6 fruit fly cellular contexts compared by ENCODE assay signal in genomic region chrX:8141353-8142066, dm6.
TF ChIP-seq lines count a peak whose summit lies in the region.

No protein-coding gene starts in this region.

- no peak for TF ChIP-seq CTCF in whole organism, embryonic (GFP tag; optimal IDR thresholded peaks at IDR 0.05; lab: Kevin White, UChicago)

TF ChIP-seq in whole organism, 6 proteins besides CTCF, POLR2A, EP300 and RAD21:
- TF ChIP-seq Dll (optimal IDR thresholded peaks at IDR 0.05; lab: Kevin White, UChicago) (peak; percentile 24), usp (GFP tag; optimal IDR thresholded peaks at IDR 0.05; lab: Kevin White, UChicago) (no peak), CG8478 (optimal IDR thresholded peaks at IDR 0.05; lab: Kevin White, UChicago) (peak; percentile 87)

TF ChIP-seq in whole organism, adult, 20 proteins besides CTCF, POLR2A, EP300 and RAD21 (continues in another document):
- TF ChIP-seq Hr96 (GFP tag; optimal IDR thresholded peaks at IDR 0.05; lab: Kevin White, UChicago) (no peak), CG14711 (tag; optimal IDR thresholded peaks at IDR 0.05; lab: Kevin White, UChicago) (no peak), Mnt (GFP tag; optimal IDR thresholded peaks at IDR 0.05; lab: Kevin White, UChicago) (peak; percentile 44), CG5204 (GFP tag; optimal IDR thresholded peaks at IDR 0.05; lab: Kevin White, UChicago) (no peak), bab1 (GFP tag; optimal IDR thresholded peaks at IDR 0.05; lab: Kevin White, UChicago) (no peak), CG7045 (GFP tag; optimal IDR thresholded peaks at IDR 0.05; lab: Kevin White, UChicago) (no peak), ovo (GFP tag; optimal IDR thresholded peaks at IDR 0.05; lab: Kevin White, UChicago) (peak; percentile 97), tj (GFP tag; optimal IDR thresholded peaks at IDR 0.05; lab: Kevin White, UChicago) (peak; percentile 84), pad (GFP tag; optimal IDR thresholded peaks at IDR 0.05; lab: Kevin White, UChicago) (peak; percentile 98), cnc (optimal IDR thresholded peaks at IDR 0.05; lab: Kevin White, UChicago) (no peak), CG33017 (tag; optimal IDR thresholded peaks at IDR 0.05; lab: Kevin White, UChicago) (no peak), CG11617 (GFP tag; optimal IDR thresholded peaks at IDR 0.05; lab: Kevin White, UChicago) (peak; percentile 57), CG7101 (tag; optimal IDR thresholded peaks at IDR 0.05; lab: Kevin White, UChicago) (peak; percentile 16), cic (GFP tag; optimal IDR thresholded peaks at IDR 0.05; lab: Kevin White, UChicago) (peak; percentile 43), CG1620 (GFP tag; optimal IDR thresholded peaks at IDR 0.05; lab: Kevin White, UChicago) (no peak), kay (GFP tag; lab: Kevin White, UChicago; ENCODE audit: borderline replicate concordance) (no peak), toe (GFP tag; optimal IDR thresholded peaks at IDR 0.05; lab: Kevin White, UChicago) (no peak), CG12768 (GFP tag; optimal IDR thresholded peaks at IDR 0.05; lab: Kevin White, UChicago) (peak; percentile 38)

TF ChIP-seq in whole organism, embryonic, 481 proteins besides CTCF, POLR2A, EP300 and RAD21 (continues in another document):
- TF ChIP-seq CG33557 (GFP tag; optimal IDR thresholded peaks at IDR 0.05; lab: Kevin White, UChicago) (no peak), dm (GFP tag; optimal IDR thresholded peaks at IDR 0.05; lab: Kevin White, UChicago) (peak; percentile 11), E2f2 (GFP tag; IDR thresholded peaks at IDR 0.05; lab: Robert Waterston, UW) (no peak), ara (GFP tag; IDR thresholded peaks at IDR 0.05; lab: Robert Waterston, UW) (no peak), Trl (optimal IDR thresholded peaks at IDR 0.05; lab: Kevin White, UChicago) (no peak), Trl (GFP tag; optimal IDR thresholded peaks at IDR 0.05; lab: Kevin White, UChicago) (peak; percentile 4), Dip2 (GFP tag; IDR thresholded peaks at IDR 0.05; lab: Robert Waterston, UW) (no peak), vfl (GFP tag; optimal IDR thresholded peaks at IDR 0.05; lab: Kevin White, UChicago) (no peak), CoRest (tag; optimal IDR thresholded peaks at IDR 0.05; lab: Kevin White, UChicago) (no peak), CG17912 (GFP tag; optimal IDR thresholded peaks at IDR 0.05; lab: Kevin White, UChicago) (no peak), ems (GFP tag; optimal IDR thresholded peaks at IDR 0.05; lab: Kevin White, UChicago) (peak; percentile 15), prd (optimal IDR thresholded peaks at IDR 0.05; lab: Kevin White, UChicago) (no peak), prd (GFP tag; IDR thresholded peaks at IDR 0.05; lab: Robert Waterston, UW) (peak; percentile 44; the same call in 1 of the 3 replicates), CG12942 (GFP tag; optimal IDR thresholded peaks at IDR 0.05; lab: Kevin White, UChicago) (no peak), jigr1 (GFP tag; IDR thresholded peaks at IDR 0.05; lab: Robert Waterston, UW) (no peak), so (GFP tag; IDR thresholded peaks at IDR 0.05; lab: Robert Waterston, UW) (no peak), dimm (GFP tag; IDR thresholded peaks at IDR 0.05; lab: Robert Waterston, UW) (no peak), HLHmδ (GFP tag; optimal IDR thresholded peaks at IDR 0.05; lab: Kevin White, UChicago) (no peak), CG9817 (tag; optimal IDR thresholded peaks at IDR 0.05; lab: Kevin White, UChicago) (no peak)

TF ChIP-seq in whole organism, prepupa, 60 proteins besides CTCF, POLR2A, EP300 and RAD21 (continues in another document):
- TF ChIP-seq CG8632 (GFP tag; optimal IDR thresholded peaks at IDR 0.05; lab: Kevin White, UChicago) (peak; percentile 17), Sox15 (GFP tag; optimal IDR thresholded peaks at IDR 0.05; lab: Kevin White, UChicago) (no peak), lz (GFP tag; optimal IDR thresholded peaks at IDR 0.05; lab: Kevin White, UChicago) (no peak), Smox (GFP tag; optimal IDR thresholded peaks at IDR 0.05; lab: Kevin White, UChicago) (no peak), CG9139 (GFP tag; optimal IDR thresholded peaks at IDR 0.05; lab: Kevin White, UChicago) (no peak), CG11294 (GFP tag; IDR thresholded peaks at IDR 0.05; lab: Robert Waterston, UW) (no peak), CG31627 (GFP tag; optimal IDR thresholded peaks at IDR 0.05; lab: Kevin White, UChicago) (no peak), CG16779 (tag; optimal IDR thresholded peaks at IDR 0.05; lab: Kevin White, UChicago) (no peak), Sox102F (GFP tag; optimal IDR thresholded peaks at IDR 0.05; lab: Kevin White, UChicago) (no peak), CG6792 (GFP tag; optimal IDR thresholded peaks at IDR 0.05; lab: Kevin White, UChicago) (peak; percentile 20), esn (GFP tag; optimal IDR thresholded peaks at IDR 0.05; lab: Kevin White, UChicago) (peak; percentile 47), fd59A (GFP tag; optimal IDR thresholded peaks at IDR 0.05; lab: Kevin White, UChicago) (no peak), topi (GFP tag; optimal IDR thresholded peaks at IDR 0.05; lab: Kevin White, UChicago) (peak; percentile 30), dsx (GFP tag; optimal IDR thresholded peaks at IDR 0.05; lab: Kevin White, UChicago; ENCODE audit: poor library complexity, severe bottlenecking) (no peak), OdsH (GFP tag; optimal IDR thresholded peaks at IDR 0.05; lab: Kevin White, UChicago) (no peak), pdm3 (GFP tag; optimal IDR thresholded peaks at IDR 0.05; lab: Kevin White, UChicago) (peak; percentile 8), Hr38 (GFP tag; optimal IDR thresholded peaks at IDR 0.05; lab: Kevin White, UChicago) (no peak), CG11762 (GFP tag; optimal IDR thresholded peaks at IDR 0.05; lab: Kevin White, UChicago; ENCODE audit: insufficient read depth) (no peak), Ets21C (GFP tag; optimal IDR thresholded peaks at IDR 0.05; lab: Kevin White, UChicago) (no peak)

TF ChIP-seq in whole organism, pupa, 21 proteins besides CTCF, POLR2A, EP300 and RAD21:
- TF ChIP-seq CG17806 (tag; optimal IDR thresholded peaks at IDR 0.05; lab: Kevin White, UChicago) = no peak
- TF ChIP-seq D1 (tag; optimal IDR thresholded peaks at IDR 0.05; lab: Kevin White, UChicago) = no peak
- TF ChIP-seq Pif1B (GFP tag; optimal IDR thresholded peaks at IDR 0.05; lab: Kevin White, UChicago) = no peak
- no peak for TF ChIP-seq CG34367 (tag; optimal IDR thresholded peaks at IDR 0.05; lab: Kevin White, UChicago)
- TF ChIP-seq gl (tag; optimal IDR thresholded peaks at IDR 0.05; lab: Kevin White, UChicago) = no peak
- 0 out of 2 replicates have a peak, but pooled peaks have one; percentile 20 for TF ChIP-seq CG10348 (GFP tag; IDR thresholded peaks at IDR 0.05; lab: Robert Waterston, UW)
- TF ChIP-seq CG9948 (tag; optimal IDR thresholded peaks at IDR 0.05; lab: Kevin White, UChicago) = no peak
- TF ChIP-seq CG32121 (GFP tag; IDR thresholded peaks at IDR 0.05; lab: Robert Waterston, UW) = peak; percentile 66
- TF ChIP-seq CG15710 (tag; optimal IDR thresholded peaks at IDR 0.05; lab: Kevin White, UChicago) = peak; percentile 4
- TF ChIP-seq Snoo (tag; optimal IDR thresholded peaks at IDR 0.05; lab: Kevin White, UChicago) = no peak
- TF ChIP-seq CG12605 (GFP tag; IDR thresholded peaks at IDR 0.05; lab: Robert Waterston, UW) = peak; percentile 54
- TF ChIP-seq CG8159 (tag; optimal IDR thresholded peaks at IDR 0.05; lab: Kevin White, UChicago) = peak; percentile 17
- peak; percentile 51; the same call in 1 of the 2 replicates for TF ChIP-seq Ets98B (GFP tag; IDR thresholded peaks at IDR 0.05; lab: Robert Waterston, UW)
- TF ChIP-seq CG13204 (GFP tag; optimal IDR thresholded peaks at IDR 0.05; lab: Kevin White, UChicago) = peak; percentile 94
- TF ChIP-seq CG14655 (GFP tag; optimal IDR thresholded peaks at IDR 0.05; lab: Kevin White, UChicago) = no peak
- TF ChIP-seq EcR (GFP tag; optimal IDR thresholded peaks at IDR 0.05; lab: Kevin White, UChicago) = peak; percentile 40
- TF ChIP-seq Pif1A (GFP tag; optimal IDR thresholded peaks at IDR 0.05; lab: Kevin White, UChicago) = peak; percentile 16
- no peak for TF ChIP-seq rn (GFP tag; IDR thresholded peaks at IDR 0.05; lab: Robert Waterston, UW)
- peak; percentile 12 for TF ChIP-seq CG8301 (tag; optimal IDR thresholded peaks at IDR 0.05; lab: Kevin White, UChicago)
- TF ChIP-seq fd96Ca (GFP tag; IDR thresholded peaks at IDR 0.05; lab: Robert Waterston, UW) = peak; percentile 5; the same call in 1 of the 3 replicates
- TF ChIP-seq CG4496 (GFP tag; IDR thresholded peaks at IDR 0.05; lab: Robert Waterston, UW) = peak; percentile 93

TF ChIP-seq in whole organism, wandering third instar larva, 38 proteins besides CTCF, POLR2A, EP300 and RAD21 (continues in another document):
- no peak for TF ChIP-seq Mio (GFP tag; optimal IDR thresholded peaks at IDR 0.05; lab: Kevin White, UChicago)
- peak in 1 of 2 experiments; percentile 67 for TF ChIP-seq foxo (GFP tag; optimal IDR thresholded peaks at IDR 0.05; lab: Kevin White, UChicago)
- TF ChIP-seq dsf (GFP tag; optimal IDR thresholded peaks at IDR 0.05; lab: Kevin White, UChicago; ENCODE audit: borderline replicate concordance) = no peak
- no peak for TF ChIP-seq Rel (GFP tag; optimal IDR thresholded peaks at IDR 0.05; lab: Kevin White, UChicago)
- peak; percentile 34 for TF ChIP-seq Rel (tag; optimal IDR thresholded peaks at IDR 0.05; lab: Kevin White, UChicago)
- no peak for TF ChIP-seq CrebA (GFP tag; optimal IDR thresholded peaks at IDR 0.05; lab: Kevin White, UChicago; ENCODE audit: borderline replicate concordance)
- TF ChIP-seq Sp1 (GFP tag; optimal IDR thresholded peaks at IDR 0.05; lab: Kevin White, UChicago) = peak; percentile 65
- TF ChIP-seq tai (GFP tag; optimal IDR thresholded peaks at IDR 0.05; lab: Kevin White, UChicago) = no peak
- TF ChIP-seq h (GFP tag; optimal IDR thresholded peaks at IDR 0.05; lab: Kevin White, UChicago) = peak; percentile 67
- TF ChIP-seq brk (GFP tag; optimal IDR thresholded peaks at IDR 0.05; lab: Kevin White, UChicago) = no peak
- peak; percentile 47 for TF ChIP-seq OdsH (GFP tag; optimal IDR thresholded peaks at IDR 0.05; lab: Kevin White, UChicago)
- TF ChIP-seq CG32264 (GFP tag; optimal IDR thresholded peaks at IDR 0.05; lab: Kevin White, UChicago) = no peak
- TF ChIP-seq CG9705 (GFP tag; optimal IDR thresholded peaks at IDR 0.05; lab: Kevin White, UChicago) = peak; percentile 39
- TF ChIP-seq pan (optimal IDR thresholded peaks at IDR 0.05; lab: Kevin White, UChicago) = no peak
- TF ChIP-seq Myc (optimal IDR thresholded peaks at IDR 0.05; lab: Kevin White, UChicago) = no peak
- TF ChIP-seq rgr (GFP tag; optimal IDR thresholded peaks at IDR 0.05; lab: Kevin White, UChicago) = peak; percentile 72
- TF ChIP-seq Dfd (GFP tag; optimal IDR thresholded peaks at IDR 0.05; lab: Kevin White, UChicago) = no peak
- no peak for TF ChIP-seq lola (GFP tag; optimal IDR thresholded peaks at IDR 0.05; lab: Kevin White, UChicago)
- TF ChIP-seq woc (GFP tag; optimal IDR thresholded peaks at IDR 0.05; lab: Kevin White, UChicago) = peak; percentile 11
- peak; percentile 95 for TF ChIP-seq N (GFP tag; optimal IDR thresholded peaks at IDR 0.05; lab: Kevin White, UChicago)
- no peak for TF ChIP-seq jim (GFP tag; optimal IDR thresholded peaks at IDR 0.05; lab: Kevin White, UChicago)
- no peak for TF ChIP-seq usp (GFP tag; optimal IDR thresholded peaks at IDR 0.05; lab: Kevin White, UChicago)
- peak; percentile 19 for TF ChIP-seq sage (GFP tag; optimal IDR thresholded peaks at IDR 0.05; lab: Kevin White, UChicago)
